Fruit fly (Drosophila melanogaster) whole organism, embryonic: ENCODE measurements around the gene CG31404.

ENCODE experiments used
- CG17361 ChIP-seq: fragments of 200-800 bp; sonication (Bioruptor generic); IDR thresholded peaks from 3 replicates; pipeline ENCODE4 v1.3.6; 2022; ENCODE audit warnings: missing biosample characterization, missing genetic modification characterization
- Ets65A ChIP-seq: fragments of 200-800 bp; sonication (Bioruptor generic); peaks from one replicate; lab custom pipeline; 2016; ENCODE audit warnings: missing biosample characterization, missing genetic modification characterization
- NfI ChIP-seq: fragments of 200-800 bp; sonication (Bioruptor generic); optimal IDR thresholded peaks from 3 replicates; lab custom pipeline; 2018; ENCODE audit warnings: missing biosample characterization, mild to moderate bottlenecking, missing genetic modification characterization, moderate library complexity
- sd ChIP-seq: fragments of 200-800 bp; sonication (Bioruptor generic); optimal IDR thresholded peaks from 3 replicates; lab custom pipeline; 2018; ENCODE audit warnings: missing biosample characterization, mild to moderate bottlenecking, missing genetic modification characterization, moderate library complexity

- no peak for TF ChIP-seq NfI (GFP tag; lab: Kevin White, UChicago)
- TF ChIP-seq sd (tag; lab: Kevin White, UChicago) = no peak
- no peak for TF ChIP-seq CG17361
- TF ChIP-seq Ets65A = no peak
Observed at dm6 chr3R:19328716-19329115, 47.1 kb downstream of the CG31404 start.
